Worm (Caenorhabditis elegans): ENCODE data around the gene fbxa-115.

ce11 chrV:20171941-20172340, 20.0 kb downstream of the fbxa-115 start, which contains the start of gene srw-39:
- TF ChIP-seq sup-37 (GFP tag; optimal IDR thresholded peaks at IDR 0.05): no peak
- TF ChIP-seq ztf-4 (tag; optimal IDR thresholded peaks at IDR 0.05): no peak
- no peak for TF ChIP-seq zag-1 (tag; optimal IDR thresholded peaks at IDR 0.05)
- no peak for TF ChIP-seq unc-86 (tag; optimal IDR thresholded peaks at IDR 0.05)
- TF ChIP-seq lin-15B (tag; optimal IDR thresholded peaks at IDR 0.05): no peak
- no peak for TF ChIP-seq nhr-28 (tag; optimal IDR thresholded peaks at IDR 0.05)
- TF ChIP-seq lir-3 (tag; optimal IDR thresholded peaks at IDR 0.05; ENCODE audit: poor library complexity): no peak

Data from whole organism, L1 larva.